Fruit fly (Drosophila melanogaster) S2 (cell line): ENCODE results near the gene TwdlF.

ENCODE experiments used
- CG8478 ChIP-seq: fragments of >200 bp; optimal IDR thresholded peaks from 2 replicates; lab custom pipeline; 2018
- CTCF ChIP-seq, 2 experiments: fragments of >200 bp; optimal IDR thresholded peaks; 2 replicates each; lab custom pipeline; 2018

The TwdlF gene

DNA sequence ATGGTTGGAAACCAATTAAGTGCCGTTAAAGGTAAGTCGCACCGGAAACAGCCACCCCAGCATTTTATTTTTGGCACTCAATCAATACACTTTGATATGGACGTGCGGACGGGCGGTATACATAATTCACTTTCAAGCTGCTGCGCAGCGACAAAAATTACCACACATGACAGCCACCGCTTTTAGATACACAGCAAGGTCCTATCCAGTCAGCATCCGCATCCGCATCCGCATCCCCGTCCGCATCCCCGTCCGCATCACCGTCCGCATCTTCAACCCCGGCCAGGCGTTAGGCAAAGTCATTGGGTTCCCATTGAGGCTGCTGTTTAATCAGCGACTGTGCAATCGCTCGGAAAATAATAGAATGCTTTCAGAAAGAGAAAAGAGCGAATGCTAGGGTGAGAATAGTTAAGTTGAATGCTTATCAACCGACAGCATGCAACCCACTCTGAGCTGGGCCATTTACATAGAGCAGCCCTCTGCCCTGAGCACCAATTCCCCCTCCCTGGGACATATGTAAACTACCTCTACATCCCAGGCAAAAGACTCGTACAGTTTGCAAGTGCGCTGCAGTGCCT lies 37.6 kb downstream of the TwdlF start:
- TF ChIP-seq CTCF (optimal IDR thresholded peaks at IDR 0.05; lab: Kevin White, UChicago) (no peak), CG8478 (no peak)

DNA sequence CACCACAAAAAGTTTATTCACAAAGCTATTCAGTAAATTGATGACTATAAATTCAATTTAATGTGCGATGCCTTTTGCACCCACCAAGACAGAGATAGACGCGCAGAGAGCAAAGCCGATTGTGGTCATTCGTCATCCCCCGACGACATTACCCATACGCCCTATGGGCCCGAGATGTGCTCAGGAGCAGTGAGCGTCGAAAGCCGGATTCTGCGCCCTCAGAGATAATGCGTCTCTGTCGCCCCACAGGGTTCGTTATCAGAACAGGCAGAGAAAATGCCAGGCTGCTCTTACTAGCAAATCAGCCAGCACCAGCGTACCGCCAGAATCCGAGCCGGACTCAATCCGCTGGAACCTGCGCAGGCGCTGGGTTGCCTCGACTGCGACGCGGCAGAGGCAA lies 44.5 kb downstream of the TwdlF start:
- TF ChIP-seq CTCF (optimal IDR thresholded peaks at IDR 0.05; lab: Kevin White, UChicago), result no peak
- no peak for TF ChIP-seq CG8478

DNA sequence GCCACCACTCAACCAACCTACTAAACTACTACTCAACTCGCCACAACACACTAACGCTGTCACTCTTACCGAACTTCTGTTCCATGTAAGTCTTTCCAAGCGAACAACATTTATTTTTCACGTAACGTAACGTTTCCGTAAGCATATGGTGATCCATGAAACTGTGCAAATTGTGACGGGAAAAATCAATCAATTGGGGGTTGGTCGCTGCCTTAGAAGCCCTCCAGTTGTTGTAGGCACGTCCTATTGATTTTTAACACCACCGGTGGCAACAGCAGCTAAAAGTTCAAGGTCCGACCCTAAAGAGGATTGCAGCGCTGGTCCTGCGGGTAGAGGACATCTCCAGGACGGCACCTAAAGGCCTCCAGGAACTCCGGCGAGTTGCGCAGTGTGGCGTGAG lies 45.4 kb downstream of the TwdlF start:
- TF ChIP-seq CTCF (optimal IDR thresholded peaks at IDR 0.05; lab: Kevin White, UChicago) (no peak), CG8478 (no peak)

DNA sequence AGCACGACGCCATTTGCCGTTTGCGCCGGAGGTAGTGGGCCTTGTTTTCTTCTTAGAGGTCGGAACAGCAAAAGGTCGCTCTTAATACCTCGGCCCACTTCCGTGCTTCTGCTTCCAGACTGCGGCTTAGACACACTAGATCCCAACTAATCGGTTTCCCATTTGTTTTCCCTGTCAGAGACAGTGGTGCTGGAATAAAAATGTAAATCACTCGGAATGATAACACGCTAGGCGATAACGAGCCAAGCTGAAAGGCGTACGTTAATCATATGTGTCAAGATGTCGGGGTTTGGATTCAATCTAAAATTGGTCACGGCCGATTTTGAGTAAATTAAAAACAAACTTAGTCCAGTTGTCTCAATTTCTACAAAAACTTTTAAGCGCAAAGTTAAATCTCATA lies 47.9 kb downstream of the TwdlF start, which contains the start of gene Nepl11:
TSS of gene Nepl11 (minus strand) at position 152 of the 400 bp plus-strand sequence.
- no peak for TF ChIP-seq CG8478
- TF ChIP-seq CTCF (optimal IDR thresholded peaks at IDR 0.05; lab: Kevin White, UChicago), result no peak
